Fruit fly (Drosophila melanogaster): Measurements from ENCODE around the gene ERR.
A peak's percentile ranks its signal among the peaks of the same experiment; 100 is the strongest.

DNA sequence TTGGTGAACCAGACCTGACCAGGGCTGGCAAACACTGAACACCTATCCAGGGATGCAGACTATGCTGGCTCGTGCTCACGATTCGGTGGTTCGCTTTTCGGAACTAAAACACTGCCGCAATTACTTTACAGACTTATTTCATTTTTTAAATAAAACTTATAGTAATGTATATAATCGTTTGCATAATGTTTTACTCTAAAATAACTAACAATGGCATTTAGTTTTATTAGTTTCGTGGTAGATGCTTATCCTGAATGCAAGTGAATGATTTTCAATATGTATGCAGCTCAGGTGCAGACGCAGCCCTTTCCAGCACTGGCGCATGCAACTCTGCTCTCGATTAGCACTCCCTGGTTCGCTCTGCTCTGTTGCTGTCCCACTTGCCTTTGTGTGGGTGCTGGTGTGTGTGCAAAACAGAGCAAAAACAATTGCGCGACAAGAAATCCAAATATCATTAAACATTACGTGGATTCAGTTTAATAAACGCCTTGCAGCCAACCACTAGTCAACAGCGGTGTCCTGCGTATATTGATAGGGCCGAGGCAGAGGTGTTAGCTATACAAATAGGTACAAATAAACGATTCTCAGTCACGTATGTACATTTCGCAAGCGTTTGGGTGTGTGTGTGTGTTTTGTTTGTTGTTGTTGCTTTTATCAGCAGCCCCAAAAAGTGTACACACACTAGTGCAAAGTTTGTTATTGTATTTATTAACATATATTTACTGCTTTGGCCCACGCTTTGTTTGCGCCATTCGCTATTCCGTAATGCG, at the start of gene ERR, which contains the start of gene Atg18a:
- TF ChIP-seq CG34406 (GFP tag; optimal IDR thresholded peaks at IDR 0.05) (peak; percentile 82), lz (GFP tag; optimal IDR thresholded peaks at IDR 0.05) (peak; percentile 91), CG11762 (GFP tag; optimal IDR thresholded peaks at IDR 0.05; ENCODE audit: insufficient read depth) (peak; percentile 61), Eip78C (GFP tag) (peak; percentile 85), CG6808 (GFP tag; optimal IDR thresholded peaks at IDR 0.05) (peak; percentile 58), svp (GFP tag) (no peak), Gug (GFP tag; IDR thresholded peaks at IDR 0.05) (peak; percentile 82), CG6163 (GFP tag; IDR thresholded peaks at IDR 0.05) (peak; percentile 85)
